Worm (Caenorhabditis elegans) whole organism, young adult: ENCODE data around the gene mif-2.

Experiments used
- C17E4.6 ChIP-seq: fragments of 200-800 bp; sonication (Bioruptor generic); IDR thresholded peaks from 2 replicates; pipeline ENCODE4 v1.3.6; 2022; ENCODE audit warnings: missing genetic modification reagents, missing genetic modification characterization, missing compliant biosample characterization
- D2030.7 ChIP-seq: fragments of 200-800 bp; sonication (Bioruptor generic); IDR thresholded peaks from 2 replicates; pipeline ENCODE4 v1.3.6; 2022; ENCODE audit warnings: missing genetic modification reagents, missing genetic modification characterization, missing compliant biosample characterization
- F49E8.2 ChIP-seq: sonication (generic microtip); optimal IDR thresholded peaks from 3 replicates; lab custom pipeline; 2017; ENCODE audit warnings: missing genetic modification characterization, mild to moderate bottlenecking, missing compliant biosample characterization, antibody characterized with exemption, moderate library complexity; ENCODE audit not compliant: insufficient read depth
- F52B5.7 ChIP-seq: sonication (generic microtip); optimal IDR thresholded peaks from 2 replicates; lab custom pipeline; 2016; ENCODE audit warnings: mild to moderate bottlenecking, missing genetic modification characterization, missing compliant biosample characterization
- F57A8.1 ChIP-seq: fragments of 200-800 bp; sonication (Bioruptor generic); optimal IDR thresholded peaks from 2 replicates; lab custom pipeline; 2018; ENCODE audit warnings: mild to moderate bottlenecking, missing genetic modification characterization, moderate library complexity, missing compliant biosample characterization
- F57C9.4 ChIP-seq: sonication (generic microtip); optimal IDR thresholded peaks from 2 replicates; lab custom pipeline; 2017; ENCODE audit warnings: mild to moderate bottlenecking, missing genetic modification characterization, missing compliant biosample characterization
- K11D2.4 ChIP-seq: fragments of 200-800 bp; sonication (Bioruptor generic); IDR thresholded peaks from 2 replicates; pipeline ENCODE4 v1.3.6; 2022; ENCODE audit warnings: missing genetic modification reagents, missing genetic modification characterization, missing compliant biosample characterization
- T26A5.8 ChIP-seq: sonication (generic microtip); optimal IDR thresholded peaks from 2 replicates; lab custom pipeline; 2016; ENCODE audit warnings: missing genetic modification characterization, missing compliant biosample characterization
- Y53F4B.3 ChIP-seq: fragments of 200-800 bp; sonication (Bioruptor generic); IDR thresholded peaks from 2 replicates; pipeline ENCODE4 v1.3.6; 2022; ENCODE audit warnings: missing genetic modification reagents, missing genetic modification characterization, missing compliant biosample characterization
- Y53G8AR.9 ChIP-seq: fragments of 200-800 bp; sonication (Bioruptor generic); conservative IDR thresholded peaks from 2 replicates; pipeline ENCODE4 v1.3.6; 2022; ENCODE audit warnings: missing genetic modification reagents, missing genetic modification characterization, missing compliant biosample characterization
- Y67H2A.10 ChIP-seq: fragments of 200-800 bp; sonication (Bioruptor generic); conservative IDR thresholded peaks from 2 replicates; pipeline ENCODE4 v1.3.6; 2022; ENCODE audit warnings: missing genetic modification reagents, missing genetic modification characterization, missing compliant biosample characterization
- aptf-2 ChIP-seq: fragments of 200-800 bp; sonication (Bioruptor generic); conservative IDR thresholded peaks from 2 replicates; pipeline ENCODE4 v1.3.6; 2022; ENCODE audit warnings: missing genetic modification reagents, missing genetic modification characterization, missing compliant biosample characterization
- aptf-3 ChIP-seq: fragments of 200-800 bp; sonication (Bioruptor generic); IDR thresholded peaks from 2 replicates; pipeline ENCODE4 v1.3.6; 2022; ENCODE audit warnings: missing genetic modification characterization, missing compliant biosample characterization
- bed-2 ChIP-seq: fragments of 200-800 bp; sonication (Bioruptor generic); IDR thresholded peaks from 2 replicates; pipeline ENCODE4 v1.3.6; 2022; ENCODE audit warnings: missing genetic modification reagents, missing genetic modification characterization, missing compliant biosample characterization
- cebp-1 ChIP-seq, 2 experiments: fragments of 200-800 bp in 1 of 2; sonication (Bioruptor generic) in 1 of 2; sonication (generic microtip) in 1 of 2; IDR thresholded peaks in 1 of 2; optimal IDR thresholded peaks in 1 of 2; 2 replicates each; pipeline versions ENCODE4 v1.3.6 to Lab custom; 2017 to 2022; ENCODE audit warnings: missing compliant biosample characterization in 2 of 2, missing genetic modification characterization in 2 of 2, mild to moderate bottlenecking in 1 of 2, missing genetic modification reagents in 1 of 2, moderate library complexity in 1 of 2
- cebp-2 ChIP-seq: fragments of 200-800 bp; sonication (Bioruptor generic); IDR thresholded peaks from 2 replicates; pipeline ENCODE4 v1.3.6; 2022; ENCODE audit warnings: missing genetic modification characterization, missing compliant biosample characterization
- ceh-40 ChIP-seq: fragments of 200-800 bp; sonication (Bioruptor generic); IDR thresholded peaks from 2 replicates; pipeline ENCODE4 v1.3.6; 2022; ENCODE audit warnings: missing genetic modification characterization, missing compliant biosample characterization
- ceh-91 ChIP-seq: fragments of 200-800 bp; sonication (Bioruptor generic); IDR thresholded peaks from 2 replicates; pipeline ENCODE4 v1.3.6; 2022; ENCODE audit warnings: missing genetic modification reagents, missing genetic modification characterization, missing compliant biosample characterization
- chd-7 ChIP-seq: sonication (generic microtip); optimal IDR thresholded peaks from 2 replicates; lab custom pipeline; 2016; ENCODE audit warnings: mild to moderate bottlenecking, missing genetic modification characterization, moderate library complexity, missing compliant biosample characterization
- dpff-1 ChIP-seq: sonication (generic microtip); optimal IDR thresholded peaks from 2 replicates; lab custom pipeline; 2017; ENCODE audit warnings: mild to moderate bottlenecking, missing genetic modification characterization, missing compliant biosample characterization
- ets-4 ChIP-seq: fragments of 200-800 bp; sonication (Bioruptor generic); optimal IDR thresholded peaks from 2 replicates; lab custom pipeline; 2018; ENCODE audit warnings: mild to moderate bottlenecking, missing genetic modification characterization, missing compliant biosample characterization
- him-1 ChIP-seq: sonication (generic microtip); optimal IDR thresholded peaks from 2 replicates; lab custom pipeline; 2016; ENCODE audit warnings: missing genotype, missing genetic modification reagents, missing genetic modification characterization, missing compliant biosample characterization
- let-526 ChIP-seq: fragments of 200-800 bp; sonication (Bioruptor generic); IDR thresholded peaks from 2 replicates; pipeline ENCODE4 v1.3.6; 2022; ENCODE audit warnings: missing genetic modification reagents, missing genetic modification characterization, missing compliant biosample characterization
- let-607 ChIP-seq, 2 experiments: fragments of 200-800 bp in 1 of 2; sonication (Bioruptor generic) in 1 of 2; sonication (generic microtip) in 1 of 2; optimal IDR thresholded peaks; 2 replicates each; lab custom pipeline; 2016 to 2018; ENCODE audit warnings: mild to moderate bottlenecking in 2 of 2, missing compliant biosample characterization in 2 of 2, missing genetic modification characterization in 2 of 2, moderate library complexity in 2 of 2, missing genotype in 1 of 2
- lsl-1 ChIP-seq: fragments of 200-800 bp; sonication (Bioruptor generic); optimal IDR thresholded peaks from 2 replicates; lab custom pipeline; 2018; ENCODE audit warnings: mild to moderate bottlenecking, missing genetic modification characterization, moderate library complexity, missing compliant biosample characterization
- madf-3 ChIP-seq: fragments of 200-800 bp; sonication (Bioruptor generic); IDR thresholded peaks from 2 replicates; pipeline ENCODE4 v1.3.6; 2022; ENCODE audit warnings: missing genetic modification reagents, missing genetic modification characterization, missing compliant biosample characterization
- mel-28 ChIP-seq: sonication (generic microtip); optimal IDR thresholded peaks from 2 replicates; lab custom pipeline; 2016; ENCODE audit warnings: borderline replicate concordance, mild to moderate bottlenecking, missing genetic modification characterization, missing compliant biosample characterization
- mes-4 ChIP-seq: sonication (generic microtip); optimal IDR thresholded peaks from 2 replicates; lab custom pipeline; 2016; ENCODE audit warnings: missing genotype, missing genetic modification characterization, missing compliant biosample characterization
- nfya-2 ChIP-seq: fragments of 200-800 bp; sonication (Bioruptor generic); IDR thresholded peaks from 2 replicates; pipeline ENCODE4 v1.3.6; 2022; ENCODE audit warnings: missing genetic modification reagents, missing genetic modification characterization, missing compliant biosample characterization
- nfyb-1 ChIP-seq: fragments of 200-800 bp; sonication (Bioruptor generic); IDR thresholded peaks from 2 replicates; pipeline ENCODE4 v1.3.6; 2022; ENCODE audit warnings: missing genetic modification reagents, missing genetic modification characterization, missing compliant biosample characterization
- nhr-27 ChIP-seq: fragments of 200-800 bp; sonication (Bioruptor generic); optimal IDR thresholded peaks from 2 replicates; lab custom pipeline; 2018; ENCODE audit warnings: mild to moderate bottlenecking, missing genetic modification characterization, moderate library complexity, missing compliant biosample characterization
- pbrm-1 ChIP-seq: fragments of 200-800 bp; sonication (Bioruptor generic); IDR thresholded peaks from 2 replicates; pipeline ENCODE4 v1.3.6; 2022; ENCODE audit warnings: missing genetic modification reagents, missing genetic modification characterization, missing compliant biosample characterization
- rcor-1 ChIP-seq: fragments of 200-800 bp; sonication (Bioruptor generic); IDR thresholded peaks from 2 replicates; pipeline ENCODE4 v1.3.6; 2022; ENCODE audit warnings: missing genetic modification reagents, missing genetic modification characterization, missing compliant biosample characterization
- repo-1 ChIP-seq: sonication (generic microtip); optimal IDR thresholded peaks from 2 replicates; lab custom pipeline; 2017; ENCODE audit warnings: mild to moderate bottlenecking, missing genetic modification characterization, missing compliant biosample characterization
- rpc-1 ChIP-seq, 2 experiments: fragments of 150-350 bp in 1 of 2; sonication (generic microtip) in 1 of 2; optimal IDR thresholded peaks; 2 replicates each; lab custom pipeline; 2014 to 2018; ENCODE audit warnings: missing biosample characterization in 1 of 2, missing genetic modification characterization in 1 of 2, missing genetic modification reagents in 1 of 2, missing genotype in 1 of 2
- sea-2 ChIP-seq: fragments of 200-800 bp; sonication (Bioruptor generic); IDR thresholded peaks from 2 replicates; pipeline ENCODE4 v1.3.6; 2022; ENCODE audit warnings: missing genetic modification characterization, missing compliant biosample characterization
- snpc-3.4 ChIP-seq: sonication (generic microtip); optimal IDR thresholded peaks from 2 replicates; lab custom pipeline; 2017; ENCODE audit warnings: missing genetic modification characterization, mild to moderate bottlenecking, missing compliant biosample characterization, antibody characterized with exemption, moderate library complexity, missing genotype, missing genetic modification reagents
- snpc-4 ChIP-seq, 5 experiments: fragments of 150-350 bp in 1 of 5; sonication (generic microtip) in 4 of 5; optimal IDR thresholded peaks; 2 replicates each; lab custom pipeline; 2014 to 2018; ENCODE audit warnings: missing genetic modification characterization in 5 of 5, missing biosample characterization in 3 of 5, antibody characterized with exemption in 2 of 5, mild to moderate bottlenecking in 2 of 5, missing compliant biosample characterization in 2 of 5, missing genotype in 2 of 5, moderate library complexity in 2 of 5, missing genetic modification reagents in 1 of 5
- tbx-9 ChIP-seq: sonication (generic microtip); optimal IDR thresholded peaks from 2 replicates; lab custom pipeline; 2016; ENCODE audit warnings: borderline replicate concordance, missing genetic modification characterization, inconsistent platforms, missing compliant biosample characterization
- tlf-1 ChIP-seq: fragments of 200-800 bp; sonication (Bioruptor generic); optimal IDR thresholded peaks from 2 replicates; lab custom pipeline; 2018; ENCODE audit warnings: mild to moderate bottlenecking, missing genetic modification characterization, missing compliant biosample characterization
- zim-3 ChIP-seq: sonication (generic microtip); optimal IDR thresholded peaks from 2 replicates; lab custom pipeline; 2017; ENCODE audit warnings: mild to moderate bottlenecking, missing genetic modification characterization, moderate library complexity, missing compliant biosample characterization
- ztf-25 ChIP-seq: fragments of 200-800 bp; sonication (Bioruptor generic); IDR thresholded peaks from 2 replicates; pipeline ENCODE4 v1.3.6; 2022; ENCODE audit warnings: missing genetic modification reagents, missing genetic modification characterization, missing compliant biosample characterization
- ztf-3 ChIP-seq: fragments of 200-800 bp; sonication (Bioruptor generic); optimal IDR thresholded peaks from 2 replicates; lab custom pipeline; 2018; ENCODE audit warnings: mild to moderate bottlenecking, missing genetic modification characterization, missing compliant biosample characterization
- ztf-6 ChIP-seq: fragments of 200-800 bp; sonication (Bioruptor generic); IDR thresholded peaks from 2 replicates; pipeline ENCODE4 v1.3.6; 2022; ENCODE audit warnings: missing genetic modification reagents, missing genetic modification characterization, missing compliant biosample characterization

Gene mif-2

ce11 chrV:11979673-11980561 lies 1.7 kb upstream of the mif-2 start, which contains the start of gene snr-4 (continued):
- peak; percentile 93 for TF ChIP-seq F49E8.2 (tag; lab: Kevin White, UChicago)
- peak; percentile 26 for TF ChIP-seq ets-4 (GFP tag; lab: Kevin White, UChicago)
- peak; percentile 61; the same call in 1 of the 2 replicates for TF ChIP-seq cebp-2 (GFP tag; lab: Robert Waterston, UW)
- TF ChIP-seq aptf-2: peak; percentile 78
- TF ChIP-seq nfya-2 (GFP tag; lab: Robert Waterston, UW): peak; percentile 49; the same call in 1 of the 2 replicates
- TF ChIP-seq tbx-9: no peak
- no peak for TF ChIP-seq nhr-27 (tag; lab: Kevin White, UChicago)
- no peak for TF ChIP-seq rpc-1 (optimal IDR thresholded peaks at IDR 0.05; lab: Kevin White, UChicago)
- peak; percentile 11 for TF ChIP-seq rpc-1 (tag; optimal IDR thresholded peaks at IDR 0.05; lab: Kevin White, UChicago)
- peak; percentile 48; the same call in 1 of the 2 replicates for TF ChIP-seq ztf-6 (GFP tag; lab: Robert Waterston, UW)
- TF ChIP-seq Y53G8AR.9: peak; percentile 92
- TF ChIP-seq repo-1 (tag; lab: Kevin White, UChicago): peak; percentile 93
- TF ChIP-seq C17E4.6 (GFP tag; lab: Robert Waterston, UW): peak; percentile 97
- peak; percentile 60 for TF ChIP-seq Y67H2A.10 (GFP tag; lab: Robert Waterston, UW)
- TF ChIP-seq sea-2 (GFP tag; lab: Robert Waterston, UW): no peak
- TF ChIP-seq chd-7 (tag; lab: Kevin White, UChicago): peak; percentile 84
- peak; percentile 97 for TF ChIP-seq snpc-3.4 (tag; lab: Kevin White, UChicago)
- peak; percentile 63 to 68 for TF ChIP-seq let-607 (tag; optimal IDR thresholded peaks at IDR 0.05; lab: Kevin White, UChicago)
- no peak for TF ChIP-seq T26A5.8
- peak; percentile 92 for TF ChIP-seq him-1 (tag; lab: Kevin White, UChicago)
- peak; percentile 83 for TF ChIP-seq dpff-1
- peak; percentile 25 for TF ChIP-seq mel-28
- 0 out of 2 replicates have a peak, but pooled peaks have one; percentile 27 for TF ChIP-seq ceh-40 (GFP tag; lab: Robert Waterston, UW)
- peak; percentile 76 for TF ChIP-seq Y53F4B.3 (GFP tag; lab: Robert Waterston, UW)
- TF ChIP-seq aptf-3 (GFP tag; lab: Robert Waterston, UW): 0 out of 2 replicates have a peak, but pooled peaks have one; percentile 6
- TF ChIP-seq tlf-1: peak; percentile 87
- 0 out of 2 replicates have a peak, but pooled peaks have one; percentile 39 for TF ChIP-seq let-526 (GFP tag; lab: Robert Waterston, UW)
- TF ChIP-seq ztf-3 (GFP tag; lab: Kevin White, UChicago): peak; percentile 10
- TF ChIP-seq F57A8.1: no peak
- peak; percentile 49 for TF ChIP-seq F57C9.4 (tag; lab: Kevin White, UChicago)
- TF ChIP-seq mes-4 (tag; lab: Kevin White, UChicago): peak; percentile 88
- peak; percentile 99 for TF ChIP-seq D2030.7 (GFP tag; lab: Robert Waterston, UW)
- peak; percentile 95 for TF ChIP-seq rcor-1 (GFP tag; lab: Robert Waterston, UW)
- TF ChIP-seq snpc-4 (GFP tag; optimal IDR thresholded peaks at IDR 0.05; lab: Kevin White, UChicago): peak; percentile 99
- peak; percentile 99 to 100 (median 99) for TF ChIP-seq snpc-4 (tag; optimal IDR thresholded peaks at IDR 0.05; lab: Kevin White, UChicago)
- TF ChIP-seq zim-3 (tag; lab: Kevin White, UChicago): no peak
- peak; percentile 88 for TF ChIP-seq K11D2.4
- peak; percentile 100 for TF ChIP-seq madf-3
- TF ChIP-seq pbrm-1: peak; percentile 99
- TF ChIP-seq bed-2 (GFP tag; lab: Robert Waterston, UW): peak; percentile 79; the same call in 1 of the 2 replicates
- TF ChIP-seq ceh-91 (GFP tag; lab: Robert Waterston, UW): peak; percentile 83
- no peak for TF ChIP-seq ztf-25 (GFP tag; lab: Robert Waterston, UW)
- no peak for TF ChIP-seq cebp-1 (GFP tag; IDR thresholded peaks at IDR 0.05; lab: Robert Waterston, UW)
- TF ChIP-seq cebp-1 (tag; optimal IDR thresholded peaks at IDR 0.05; lab: Kevin White, UChicago): peak; percentile 86
- TF ChIP-seq lsl-1 (GFP tag; lab: Kevin White, UChicago): peak; percentile 81
- TF ChIP-seq nfyb-1 (GFP tag; lab: Robert Waterston, UW): peak; percentile 97
- TF ChIP-seq F52B5.7 (tag; lab: Kevin White, UChicago): peak; percentile 78
